Worm (Caenorhabditis elegans): Measurements from ENCODE around the gene acr-18.

ce11 chrV:15577395-15577896 lies 18.5 kb upstream of the acr-18 start, which contains the start of gene atx-3:
- TF ChIP-seq nhr-11 (tag; optimal IDR thresholded peaks at IDR 0.05), result no peak
- TF ChIP-seq pha-4 (GFP tag; IDR thresholded peaks at IDR 0.05), result no peak
- TF ChIP-seq pha-4 (tag; optimal IDR thresholded peaks at IDR 0.05), result no peak
- TF ChIP-seq R02D3.7 (tag; optimal IDR thresholded peaks at IDR 0.05), result no peak
- no peak for TF ChIP-seq lin-13 (GFP tag; optimal IDR thresholded peaks at IDR 0.05)

Data from whole organism, L4 larva.